Worm (Caenorhabditis elegans) whole organism, L3 larva: ENCODE results near the gene F23F1.2.

ENCODE experiments used
- ama-1 ChIP-seq: fragments of 150-350 bp; optimal IDR thresholded peaks from 2 replicates; lab custom pipeline; 2018
- elt-3 ChIP-seq, 3 experiments: fragments of 150-350 bp in 1 of 3; sonication (generic microtip) in 2 of 3; optimal IDR thresholded peaks; 2 replicates in 2 of 3; 4 replicates in 1 of 3; lab custom pipeline; 2014 to 2017; ENCODE audit warnings: missing biosample characterization in 3 of 3, missing genetic modification characterization in 3 of 3
- nhr-23 ChIP-seq: fragments of 150-350 bp; optimal IDR thresholded peaks from 2 replicates; lab custom pipeline; 2014; ENCODE audit warnings: missing biosample characterization, missing genetic modification reagents, missing genetic modification characterization
- sea-2 ChIP-seq: fragments of 150-350 bp; sonication (generic microtip); optimal IDR thresholded peaks from 4 replicates; lab custom pipeline; 2014; ENCODE audit warnings: missing biosample characterization, missing genetic modification reagents, missing genetic modification characterization
- skn-1 ChIP-seq: fragments of 150-350 bp; optimal IDR thresholded peaks from 2 replicates; lab custom pipeline; 2014; ENCODE audit warnings: missing biosample characterization, missing genetic modification characterization
- unc-62 ChIP-seq: fragments of 150-350 bp; sonication (generic microtip); optimal IDR thresholded peaks from 4 replicates; lab custom pipeline; 2014; ENCODE audit warnings: missing biosample characterization, missing genetic modification reagents, missing genetic modification characterization
- zag-1 ChIP-seq: fragments of 150-350 bp; optimal IDR thresholded peaks from 2 replicates; lab custom pipeline; 2014; ENCODE audit warnings: missing biosample characterization, missing genetic modification characterization

DNA sequence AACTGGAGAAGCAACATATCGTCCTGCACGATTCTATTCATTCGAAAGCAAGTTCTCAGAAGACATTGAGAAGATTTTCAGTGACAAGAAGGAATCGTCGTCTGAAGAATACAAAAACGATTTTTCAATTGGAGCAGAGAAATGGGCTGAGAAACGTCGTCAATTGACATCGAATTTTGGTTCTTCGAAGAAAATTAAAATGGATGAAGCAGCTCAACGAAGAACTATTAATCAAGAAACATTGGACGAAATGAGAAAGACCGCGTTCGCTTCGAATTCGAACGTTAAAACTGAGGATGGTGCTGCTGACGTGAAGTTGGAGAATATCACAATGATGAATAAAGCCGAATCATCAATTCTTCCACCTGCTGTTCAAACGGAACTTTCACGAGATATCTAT, 12.1 kb downstream of the F23F1.2 start, which contains the start of gene rpt-4:
- TF ChIP-seq unc-62 (GFP tag; lab: Kevin White, UChicago) (no peak), ama-1 (no peak), zag-1 (tag; lab: Kevin White, UChicago) (no peak), nhr-23 (no peak), sea-2 (GFP tag; lab: Kevin White, UChicago) (no peak), skn-1 (tag; lab: Kevin White, UChicago) (no peak), elt-3 (tag; optimal IDR thresholded peaks at IDR 0.05; lab: Kevin White, UChicago) (no peak)
